Worm (Caenorhabditis elegans) whole organism, L3 larva: ENCODE results near the gene ZK945.7.

Experiments
- ceh-82 ChIP-seq: fragments of 150-350 bp; optimal IDR thresholded peaks from 2 replicates; lab custom pipeline; 2014; ENCODE audit warnings: missing biosample characterization, missing genetic modification characterization
- fkh-10 ChIP-seq: sonication (generic microtip); optimal IDR thresholded peaks from 2 replicates; lab custom pipeline; 2017; ENCODE audit warnings: missing biosample characterization, missing genetic modification reagents, missing genetic modification characterization
- jun-1 ChIP-seq: fragments of 150-350 bp; optimal IDR thresholded peaks from 2 replicates; lab custom pipeline; 2014; ENCODE audit warnings: missing biosample characterization, missing genetic modification reagents, missing genetic modification characterization
- nhr-28 ChIP-seq: fragments of 150-350 bp; optimal IDR thresholded peaks from 2 replicates; lab custom pipeline; 2014; ENCODE audit warnings: missing biosample characterization, missing genetic modification characterization
- nhr-43 ChIP-seq: sonication (generic microtip); optimal IDR thresholded peaks from 2 replicates; lab custom pipeline; 2016; ENCODE audit warnings: mild to moderate bottlenecking, missing genetic modification characterization, missing compliant biosample characterization; ENCODE audit not compliant: poor library complexity, severe bottlenecking
- nhr-76 ChIP-seq: fragments of 150-350 bp; sonication (generic microtip); optimal IDR thresholded peaks from 5 replicates; lab custom pipeline; 2014; ENCODE audit warnings: missing biosample characterization, missing genetic modification characterization
- pha-4 ChIP-seq: fragments of 150-350 bp; optimal IDR thresholded peaks from 2 replicates; lab custom pipeline; 2014; ENCODE audit warnings: missing biosample characterization, missing genetic modification reagents, missing genetic modification characterization
- pqm-1 ChIP-seq: fragments of 150-350 bp; optimal IDR thresholded peaks from 2 replicates; lab custom pipeline; 2017; ENCODE audit warnings: missing biosample characterization, missing genetic modification characterization, inconsistent platforms
- skn-1 ChIP-seq: fragments of 150-350 bp; optimal IDR thresholded peaks from 2 replicates; lab custom pipeline; 2014; ENCODE audit warnings: missing biosample characterization, missing genetic modification characterization
- unc-62 ChIP-seq: fragments of 150-350 bp; sonication (generic microtip); optimal IDR thresholded peaks from 4 replicates; lab custom pipeline; 2014; ENCODE audit warnings: missing biosample characterization, missing genetic modification reagents, missing genetic modification characterization
- zag-1 ChIP-seq: fragments of 150-350 bp; optimal IDR thresholded peaks from 2 replicates; lab custom pipeline; 2014; ENCODE audit warnings: missing biosample characterization, missing genetic modification characterization

DNA sequence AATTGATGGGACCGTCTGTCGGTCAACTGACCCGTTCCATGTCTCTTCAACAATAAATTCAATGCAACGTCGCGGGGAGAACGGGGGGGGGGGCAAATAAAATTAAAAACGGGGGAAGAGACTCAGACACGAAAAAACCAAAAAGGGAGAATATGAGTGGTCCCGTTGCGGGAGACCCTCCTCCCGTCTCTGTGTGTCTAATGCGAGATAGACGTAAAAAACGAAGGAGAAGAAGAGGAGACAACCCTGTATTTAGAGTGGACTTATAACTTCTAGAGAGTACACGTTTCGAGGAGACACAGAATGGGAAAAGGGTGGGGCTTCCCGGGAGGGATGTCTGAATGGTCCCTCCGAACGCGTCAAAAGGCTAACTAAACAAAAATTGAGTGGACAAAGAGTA is 42.8 kb downstream of the ZK945.7 start:
- no peak for TF ChIP-seq ceh-82 (tag; lab: Kevin White, UChicago)
- TF ChIP-seq nhr-76 = no peak
- no peak for TF ChIP-seq pqm-1 (tag; lab: Kevin White, UChicago)
- TF ChIP-seq fkh-10 (GFP tag; lab: Kevin White, UChicago) = no peak
- TF ChIP-seq zag-1 (tag; lab: Kevin White, UChicago) = no peak
- no peak for TF ChIP-seq nhr-43 (tag; lab: Kevin White, UChicago)
- no peak for TF ChIP-seq pha-4
- TF ChIP-seq jun-1 (tag; lab: Kevin White, UChicago) = no peak
- no peak for TF ChIP-seq nhr-28 (tag; lab: Kevin White, UChicago)
- TF ChIP-seq skn-1 (tag; lab: Kevin White, UChicago) = no peak
- TF ChIP-seq unc-62 (GFP tag; lab: Kevin White, UChicago) = no peak
